Worm (Caenorhabditis elegans): ENCODE data around the gene F31E8.4.

The F31E8.4 gene

ce11 chrII:6849308-6849707 lies 49.4 kb upstream of the F31E8.4 start (continued):
- TF ChIP-seq fos-1 (tag; optimal IDR thresholded peaks at IDR 0.05) (no peak), Y105C5A.15 (GFP tag; IDR thresholded peaks at IDR 0.05) (no peak), mdl-1 (tag; optimal IDR thresholded peaks at IDR 0.05) (peak; percentile 73 to 97), hlh-11 (tag; optimal IDR thresholded peaks at IDR 0.05) (peak; percentile 89), nhr-77 (tag; optimal IDR thresholded peaks at IDR 0.05) (peak; percentile 76), ceh-28 (tag; optimal IDR thresholded peaks at IDR 0.05) (no peak), nhr-76 (tag; optimal IDR thresholded peaks at IDR 0.05) (peak; percentile 3), daf-19 (GFP tag; conservative IDR thresholded peaks at IDR 0.05) (no peak), arid-1 (GFP tag; conservative IDR thresholded peaks at IDR 0.05) (no peak), nhr-10 (tag; optimal IDR thresholded peaks at IDR 0.05) (peak; percentile 47), nhr-28 (tag; optimal IDR thresholded peaks at IDR 0.05) (peak; percentile 94), zag-1 (tag; optimal IDR thresholded peaks at IDR 0.05) (no peak), aha-1 (tag) (peak; percentile 97), rbr-2 (tag; optimal IDR thresholded peaks at IDR 0.05) (no peak), dve-1 (tag; optimal IDR thresholded peaks at IDR 0.05; ENCODE audit: insufficient read depth) (peak; percentile 17), hmg-1.1 (GFP tag; IDR thresholded peaks at IDR 0.05) (0 out of 2 replicates have a peak, but pooled peaks have one; percentile 13), lin-38 (GFP tag; IDR thresholded peaks at IDR 0.05) (no peak), zfp-2 (tag; optimal IDR thresholded peaks at IDR 0.05) (no peak), mxl-3 (GFP tag; optimal IDR thresholded peaks at IDR 0.05) (peak; percentile 81), vab-7 (GFP tag; IDR thresholded peaks at IDR 0.05) (no peak), ctbp-1 (GFP tag; IDR thresholded peaks at IDR 0.05) (no peak), ama-1 (optimal IDR thresholded peaks at IDR 0.05) (no peak), cey-2 (tag; optimal IDR thresholded peaks at IDR 0.05; ENCODE audit: borderline replicate concordance, insufficient read depth) (peak; percentile 84), daf-12 (tag; optimal IDR thresholded peaks at IDR 0.05) (no peak), spr-3 (GFP tag; optimal IDR thresholded peaks at IDR 0.05) (no peak), nhr-41 (GFP tag; IDR thresholded peaks at IDR 0.05) (peak; percentile 14; the same call in 1 of the 2 replicates), lir-3 (tag; optimal IDR thresholded peaks at IDR 0.05) (no peak), lsy-2 (tag; optimal IDR thresholded peaks at IDR 0.05) (peak; percentile 25 to 61), sdz-12 (GFP tag; optimal IDR thresholded peaks at IDR 0.05) (no peak), zip-11 (GFP tag; IDR thresholded peaks at IDR 0.05) (no peak), ceh-82 (tag; optimal IDR thresholded peaks at IDR 0.05) (no peak), nhr-25 (tag; optimal IDR thresholded peaks at IDR 0.05; ENCODE audit: borderline replicate concordance, insufficient read depth) (peak; percentile 61), lin-39 (tag; optimal IDR thresholded peaks at IDR 0.05) (no peak)

ce11 chrII:6847917-6848379 lies 48.0 kb upstream of the F31E8.4 start, which contains the start of gene tbc-6:
TSS of gene tbc-6 (plus strand) at chrII:6848124.
- TF ChIP-seq lsy-2 (tag; optimal IDR thresholded peaks at IDR 0.05) (peak; percentile 55 to 56), nhr-10 (tag; optimal IDR thresholded peaks at IDR 0.05) (peak; percentile 89), aly-2 (tag; optimal IDR thresholded peaks at IDR 0.05) (peak; percentile 93), skn-1 (tag; optimal IDR thresholded peaks at IDR 0.05) (no peak), nhr-25 (tag; optimal IDR thresholded peaks at IDR 0.05; ENCODE audit: borderline replicate concordance, insufficient read depth) (no peak), egl-27 (tag; optimal IDR thresholded peaks at IDR 0.05) (no peak), duxl-1 (tag; optimal IDR thresholded peaks at IDR 0.05; ENCODE audit: poor library complexity) (no peak), madf-5 (GFP tag; IDR thresholded peaks at IDR 0.05) (no peak), ceh-62 (tag; optimal IDR thresholded peaks at IDR 0.05) (no peak), fos-1 (tag; optimal IDR thresholded peaks at IDR 0.05) (no peak), F10B5.3 (tag; optimal IDR thresholded peaks at IDR 0.05) (no peak), lin-39 (tag; optimal IDR thresholded peaks at IDR 0.05) (no peak), pha-4 (GFP tag; IDR thresholded peaks at IDR 0.05) (no peak), pha-4 (tag; optimal IDR thresholded peaks at IDR 0.05) (no peak), spr-3 (GFP tag; optimal IDR thresholded peaks at IDR 0.05) (no peak), dmd-8 (GFP tag; IDR thresholded peaks at IDR 0.05) (no peak), lin-38 (GFP tag; IDR thresholded peaks at IDR 0.05) (no peak), hmg-1.1 (GFP tag; IDR thresholded peaks at IDR 0.05) (0 out of 2 replicates have a peak, but pooled peaks have one; percentile 24), rbr-2 (tag; optimal IDR thresholded peaks at IDR 0.05) (peak; percentile 23), unc-62 (GFP tag; optimal IDR thresholded peaks at IDR 0.05 in 1 of 2) (peak in 1 of 2 experiments; percentile 84), unc-62 (tag; optimal IDR thresholded peaks at IDR 0.05) (no peak), Y48G9A.11 (GFP tag; IDR thresholded peaks at IDR 0.05) (no peak), ceh-20 (GFP tag; IDR thresholded peaks at IDR 0.05) (0 out of 2 replicates have a peak, but pooled peaks have one; percentile 44), egl-43 (GFP tag; IDR thresholded peaks at IDR 0.05) (no peak), D1046.2 (GFP tag; IDR thresholded peaks at IDR 0.05) (no peak), nhr-77 (tag; optimal IDR thresholded peaks at IDR 0.05) (peak; percentile 4), F26F4.8 (GFP tag; conservative IDR thresholded peaks at IDR 0.05) (no peak), cey-2 (tag; optimal IDR thresholded peaks at IDR 0.05; ENCODE audit: borderline replicate concordance, insufficient read depth) (peak; percentile 59)

Measured in whole organism, L4 larva.